Fruit fly (Drosophila melanogaster) whole organism, pupa: ENCODE results near the gene EMC5.

Experiments
- CG10348 ChIP-seq: fragments of 200-800 bp; sonication (Bioruptor generic); IDR thresholded peaks from 2 replicates; pipeline ENCODE4 v1.3.6; 2022; ENCODE audit warnings: missing biosample characterization, missing genetic modification characterization
- CG12605 ChIP-seq: fragments of 200-800 bp; sonication (Bioruptor generic); IDR thresholded peaks from 2 replicates; pipeline ENCODE4 v1.3.6; 2022; ENCODE audit warnings: missing biosample characterization, missing genetic modification characterization
- CG13204 ChIP-seq: fragments of 200-800 bp; sonication (Bioruptor generic); optimal IDR thresholded peaks from 2 replicates; lab custom pipeline; 2018; ENCODE audit warnings: missing biosample characterization, mild to moderate bottlenecking, missing genetic modification characterization, moderate library complexity
- CG14655 ChIP-seq: fragments of 200-800 bp; sonication (Bioruptor generic); optimal IDR thresholded peaks from 3 replicates; lab custom pipeline; 2017; ENCODE audit warnings: mild to moderate bottlenecking, missing biosample characterization, missing genetic modification reagents, missing genetic modification characterization
- CG15710 ChIP-seq: fragments of 200-800 bp; sonication (Bioruptor generic); optimal IDR thresholded peaks from 2 replicates; lab custom pipeline; 2018; ENCODE audit warnings: missing biosample characterization, mild to moderate bottlenecking, missing genetic modification characterization, moderate library complexity
- CG17806 ChIP-seq: fragments of 200-800 bp; sonication (Bioruptor generic); optimal IDR thresholded peaks from 2 replicates; lab custom pipeline; 2018; ENCODE audit warnings: missing biosample characterization, mild to moderate bottlenecking, missing genetic modification characterization, moderate library complexity
- CG32121 ChIP-seq: fragments of 200-800 bp; sonication (Bioruptor generic); IDR thresholded peaks from 2 replicates; pipeline ENCODE4 v1.3.6; 2022; ENCODE audit warnings: missing biosample characterization, missing genetic modification characterization
- CG34367 ChIP-seq: fragments of 200-800 bp; sonication (Bioruptor generic); optimal IDR thresholded peaks from 2 replicates; lab custom pipeline; 2018; ENCODE audit warnings: missing biosample characterization, mild to moderate bottlenecking, missing genetic modification characterization
- CG4496 ChIP-seq: fragments of 200-800 bp; sonication (Bioruptor generic); IDR thresholded peaks from 3 replicates; pipeline ENCODE4 v1.3.6; 2022; ENCODE audit warnings: missing biosample characterization, missing genetic modification characterization
- CG8159 ChIP-seq: fragments of 200-800 bp; sonication (Bioruptor generic); optimal IDR thresholded peaks from 3 replicates; lab custom pipeline; 2018; ENCODE audit warnings: missing biosample characterization, mild to moderate bottlenecking, missing genetic modification characterization, moderate library complexity
- CG8301 ChIP-seq: fragments of 200-800 bp; sonication (Bioruptor generic); optimal IDR thresholded peaks from 2 replicates; lab custom pipeline; 2018; ENCODE audit warnings: missing biosample characterization, mild to moderate bottlenecking, missing genetic modification characterization
- CG9948 ChIP-seq: fragments of 200-800 bp; sonication (Bioruptor generic); optimal IDR thresholded peaks from 2 replicates; lab custom pipeline; 2018; ENCODE audit warnings: missing biosample characterization, mild to moderate bottlenecking, missing genetic modification characterization, moderate library complexity
- D1 ChIP-seq: fragments of 200-800 bp; sonication (Bioruptor generic); optimal IDR thresholded peaks from 2 replicates; lab custom pipeline; 2018; ENCODE audit warnings: missing biosample characterization, mild to moderate bottlenecking, missing genetic modification characterization, moderate library complexity
- EcR ChIP-seq: fragments of 200-800 bp; sonication (Bioruptor generic); optimal IDR thresholded peaks from 3 replicates; lab custom pipeline; 2019; ENCODE audit warnings: missing biosample characterization, missing genetic modification characterization, mild to moderate bottlenecking, moderate library complexity, missing genetic modification reagents
- Ets98B ChIP-seq: fragments of 200-800 bp; sonication (Bioruptor generic); IDR thresholded peaks from 2 replicates; pipeline ENCODE4 v1.3.6; 2022; ENCODE audit warnings: missing biosample characterization, missing genetic modification characterization
- Pif1A ChIP-seq: fragments of 200-800 bp; sonication (Bioruptor generic); optimal IDR thresholded peaks from 3 replicates; lab custom pipeline; 2016; ENCODE audit warnings: missing biosample characterization, missing genetic modification characterization
- Pif1B ChIP-seq: fragments of 200-800 bp; sonication (Bioruptor generic); optimal IDR thresholded peaks from 3 replicates; lab custom pipeline; 2016; ENCODE audit warnings: missing biosample characterization, missing genetic modification characterization
- Snoo ChIP-seq: fragments of 200-800 bp; sonication (Bioruptor generic); optimal IDR thresholded peaks from 3 replicates; lab custom pipeline; 2017; ENCODE audit warnings: missing biosample characterization, mild to moderate bottlenecking, missing genetic modification characterization, inconsistent platforms
- fd96Ca ChIP-seq: fragments of 200-800 bp; sonication (Bioruptor generic); IDR thresholded peaks from 3 replicates; pipeline ENCODE4 v1.3.6; 2022; ENCODE audit warnings: missing biosample characterization, missing genetic modification characterization
- gl ChIP-seq: fragments of 200-800 bp; sonication (Bioruptor generic); optimal IDR thresholded peaks from 2 replicates; lab custom pipeline; 2018; ENCODE audit warnings: missing biosample characterization, mild to moderate bottlenecking, missing genetic modification characterization
- rn ChIP-seq: fragments of 200-800 bp; sonication (Bioruptor generic); IDR thresholded peaks from 2 replicates; pipeline ENCODE4 v1.3.6; 2022; ENCODE audit warnings: missing biosample characterization, missing genetic modification characterization

EMC5 gene

DNA sequence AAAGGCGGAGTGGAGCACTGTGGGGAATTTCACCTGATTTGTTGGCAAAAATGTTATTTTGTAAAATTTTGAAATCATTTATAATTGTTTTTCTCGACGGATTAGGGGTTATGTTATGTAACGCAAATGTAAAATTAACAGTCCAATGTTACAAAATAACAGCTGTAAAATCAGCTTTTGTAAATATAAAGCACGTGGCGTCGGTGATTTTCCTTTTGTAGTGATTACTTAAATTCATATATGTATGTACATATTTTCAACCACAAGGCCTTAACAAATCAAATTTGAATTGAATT lies 34.7 kb downstream of the EMC5 start, which contains the start of gene CG15172:
Gene CG15172, plus strand, starts transcription at position 197 of the 296 bp plus-strand sequence.
- no peak for TF ChIP-seq CG12605
- no peak for TF ChIP-seq EcR (GFP tag; lab: Kevin White, UChicago)
- TF ChIP-seq CG9948, result no peak
- no peak for TF ChIP-seq fd96Ca (GFP tag; lab: Robert Waterston, UW)
- TF ChIP-seq CG10348, result no peak

DNA sequence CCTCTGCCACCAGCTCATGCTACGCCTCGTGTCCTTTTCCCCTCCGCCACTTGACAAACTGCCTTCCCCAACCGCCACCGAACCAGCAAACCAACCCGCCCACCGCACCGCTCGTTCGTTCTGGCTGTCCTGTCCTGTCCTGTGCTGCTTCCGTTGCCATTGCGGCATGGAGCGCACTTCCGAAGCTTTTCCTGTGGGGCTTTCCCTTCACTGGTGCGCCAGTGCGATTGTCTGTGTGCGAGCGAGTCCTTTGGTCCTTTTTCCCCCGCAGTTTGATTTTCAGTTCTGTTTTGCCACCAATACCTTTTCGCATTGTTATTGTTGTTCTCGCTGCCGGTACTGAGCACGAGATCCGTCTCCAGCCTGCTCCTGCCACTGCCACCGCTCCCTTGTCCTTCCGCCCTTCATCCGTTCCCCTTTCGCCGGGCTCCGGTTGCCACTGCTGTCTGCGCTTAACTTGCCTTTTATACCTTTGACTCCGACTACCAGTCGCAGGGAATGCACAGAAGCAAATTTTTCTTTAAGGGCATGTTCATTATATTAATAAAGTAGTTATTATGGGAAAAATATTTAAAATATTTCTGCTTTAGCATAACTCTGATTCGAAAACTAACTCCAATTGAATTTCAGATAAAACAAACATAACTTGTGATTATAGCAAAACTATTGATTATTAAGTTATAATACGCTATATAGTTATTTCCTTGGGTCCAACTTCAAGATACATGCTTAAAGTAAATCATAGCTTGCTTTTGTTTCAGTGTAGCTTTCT lies 36.7 kb downstream of the EMC5 start:
- TF ChIP-seq Ets98B (GFP tag; lab: Robert Waterston, UW) (no peak), gl (tag; lab: Kevin White, UChicago) (no peak), CG17806 (tag; lab: Kevin White, UChicago) (peak; percentile 70), D1 (tag; lab: Kevin White, UChicago) (no peak), Pif1B (GFP tag; lab: Kevin White, UChicago) (peak; percentile 21), CG8159 (tag; lab: Kevin White, UChicago) (peak; percentile 86), fd96Ca (GFP tag; lab: Robert Waterston, UW) (no peak), EcR (GFP tag; lab: Kevin White, UChicago) (no peak), CG9948 (peak; percentile 74), CG4496 (GFP tag; lab: Robert Waterston, UW) (no peak), CG8301 (tag; lab: Kevin White, UChicago) (peak; percentile 53), CG32121 (GFP tag; lab: Robert Waterston, UW) (no peak), CG12605 (no peak), CG13204 (GFP tag; lab: Kevin White, UChicago) (peak; percentile 44), Snoo (peak; percentile 56), CG15710 (tag; lab: Kevin White, UChicago) (peak; percentile 84), CG14655 (GFP tag; lab: Kevin White, UChicago) (peak; percentile 72), CG10348 (no peak), CG34367 (peak; percentile 57), rn (GFP tag; lab: Robert Waterston, UW) (no peak), Pif1A (GFP tag; lab: Kevin White, UChicago) (peak; percentile 38)

DNA sequence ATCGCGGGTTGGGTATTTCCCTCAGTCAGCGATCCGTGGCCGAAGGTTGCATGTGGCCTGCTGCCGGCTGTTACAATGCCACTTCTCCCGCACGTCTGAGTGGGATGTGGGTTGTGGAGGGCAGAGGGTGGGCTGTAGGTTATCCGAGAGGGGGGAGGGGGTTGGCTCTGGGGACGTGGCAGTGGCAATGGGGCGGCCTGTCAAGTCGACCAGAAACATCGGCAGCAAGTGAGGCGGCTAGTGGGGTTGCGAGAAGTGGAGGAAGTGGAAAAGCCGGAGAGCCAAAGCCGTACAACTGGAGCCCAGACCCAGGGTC lies 37.2 kb downstream of the EMC5 start:
- TF ChIP-seq Ets98B (GFP tag; lab: Robert Waterston, UW), result no peak
- 0 out of 3 replicates have a peak, but pooled peaks have one; percentile 9 for TF ChIP-seq fd96Ca (GFP tag; lab: Robert Waterston, UW)
- TF ChIP-seq CG13204 (GFP tag; lab: Kevin White, UChicago), result peak; percentile 25

DNA sequence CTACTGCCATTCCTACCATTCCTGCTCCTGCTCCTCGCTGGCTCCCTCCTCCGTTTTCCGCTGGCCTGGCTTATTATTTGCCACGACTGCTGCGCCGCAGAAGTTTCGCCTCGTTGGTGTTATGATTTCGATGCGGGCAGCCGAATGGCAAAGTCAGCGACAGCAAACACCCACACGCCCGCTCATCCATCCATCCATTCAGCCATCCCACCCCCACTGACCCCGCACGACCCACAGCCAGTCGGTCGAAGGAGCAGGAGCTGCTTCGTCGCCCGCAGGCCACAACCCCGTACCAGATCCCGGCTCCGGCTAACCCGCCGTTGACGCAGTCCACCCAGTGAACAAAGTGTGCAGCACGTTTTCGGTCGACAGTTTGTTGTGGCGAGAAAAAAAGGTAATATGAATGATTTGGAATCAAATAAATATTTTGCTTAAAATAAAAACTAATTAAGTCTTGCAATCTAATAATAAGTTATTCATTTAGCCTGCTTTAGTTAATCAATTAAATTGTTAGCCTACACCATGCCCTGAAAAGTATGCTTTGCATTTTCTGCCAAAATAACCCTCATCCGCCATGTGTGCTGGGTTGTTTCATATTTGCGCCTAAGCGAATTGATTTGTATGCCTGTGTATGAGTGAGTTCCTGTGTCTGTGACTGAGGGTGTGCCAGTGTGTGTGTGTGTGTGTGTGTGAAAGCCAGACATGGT lies 39.1 kb downstream of the EMC5 start:
- peak; percentile 59 for TF ChIP-seq CG34367
- peak; percentile 66 for TF ChIP-seq CG17806 (tag; lab: Kevin White, UChicago)
- peak; percentile 55 for TF ChIP-seq CG8301 (tag; lab: Kevin White, UChicago)
- TF ChIP-seq fd96Ca (GFP tag; lab: Robert Waterston, UW), result no peak
- TF ChIP-seq CG15710 (tag; lab: Kevin White, UChicago), result peak; percentile 79
- no peak for TF ChIP-seq CG10348
- peak; percentile 46 for TF ChIP-seq gl (tag; lab: Kevin White, UChicago)
- TF ChIP-seq Pif1A (GFP tag; lab: Kevin White, UChicago), result peak; percentile 52
- no peak for TF ChIP-seq EcR (GFP tag; lab: Kevin White, UChicago)
- TF ChIP-seq CG12605, result no peak
- peak; percentile 65 for TF ChIP-seq CG9948
- no peak for TF ChIP-seq CG32121 (GFP tag; lab: Robert Waterston, UW)
- TF ChIP-seq Ets98B (GFP tag; lab: Robert Waterston, UW), result no peak
- no peak for TF ChIP-seq D1 (tag; lab: Kevin White, UChicago)
- TF ChIP-seq CG14655 (GFP tag; lab: Kevin White, UChicago), result peak; percentile 69
- TF ChIP-seq Snoo, result peak; percentile 56
- TF ChIP-seq CG13204 (GFP tag; lab: Kevin White, UChicago), result peak; percentile 37
- peak; percentile 15 for TF ChIP-seq Pif1B (GFP tag; lab: Kevin White, UChicago)
- TF ChIP-seq rn (GFP tag; lab: Robert Waterston, UW), result no peak
- no peak for TF ChIP-seq CG4496 (GFP tag; lab: Robert Waterston, UW)
- TF ChIP-seq CG8159 (tag; lab: Kevin White, UChicago), result peak; percentile 84

DNA sequence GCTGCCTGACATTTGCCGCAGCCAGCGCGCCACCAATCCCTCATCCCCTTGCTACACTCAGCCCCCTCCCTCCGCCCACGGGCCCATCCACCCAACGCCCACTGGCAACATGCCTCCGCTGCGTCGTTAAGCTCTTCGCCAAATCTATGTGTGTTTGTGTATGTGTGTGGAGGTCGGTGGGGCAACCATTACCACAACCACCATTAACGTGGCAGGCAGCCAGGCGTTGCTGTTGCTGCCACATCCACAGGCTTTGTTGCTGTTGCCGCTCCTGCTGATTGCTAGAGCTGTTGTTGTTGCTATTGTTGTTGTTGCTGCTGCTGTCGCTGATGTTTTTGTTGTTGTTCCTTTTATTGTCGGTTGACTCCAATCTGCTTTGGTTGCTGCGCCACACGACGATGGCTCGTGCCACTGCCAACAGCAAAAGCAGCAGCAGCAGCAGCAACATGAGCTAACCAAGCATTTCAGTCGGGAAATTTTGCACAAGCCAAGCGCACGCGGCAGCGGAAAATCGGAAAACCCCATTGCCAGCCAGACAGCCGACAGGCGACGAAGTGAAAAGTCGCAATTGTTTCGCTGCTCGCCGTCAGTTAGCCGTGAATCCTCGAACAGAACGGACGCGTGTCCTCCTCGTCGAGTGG lies 39.9 kb downstream of the EMC5 start, which contains the start of gene Sidpn:
Gene Sidpn, plus strand, starts transcription at position 465 of the 641 bp plus-strand sequence.
- TF ChIP-seq D1 (tag; lab: Kevin White, UChicago), result no peak
- no peak for TF ChIP-seq CG8301 (tag; lab: Kevin White, UChicago)
- peak; percentile 78 for TF ChIP-seq CG13204 (GFP tag; lab: Kevin White, UChicago)
- TF ChIP-seq rn (GFP tag; lab: Robert Waterston, UW), result no peak

DNA sequence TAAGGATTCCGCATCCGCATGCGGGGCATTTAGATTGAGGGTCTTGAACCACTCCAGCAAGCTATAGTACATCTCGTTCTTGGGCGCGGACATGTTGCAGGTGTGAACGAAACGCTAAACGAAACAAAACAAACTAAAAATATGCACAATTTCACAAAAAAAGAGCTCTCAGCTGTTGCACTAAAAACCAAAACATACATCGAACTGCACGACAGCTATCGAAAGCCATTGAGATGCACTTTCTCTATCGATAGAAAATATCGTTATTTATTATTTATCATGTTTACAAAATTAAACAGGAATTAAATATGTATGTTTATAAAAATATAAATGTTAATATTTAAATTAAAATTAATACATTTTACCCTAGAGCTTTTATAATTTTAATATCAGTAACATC lies 45.8 kb downstream of the EMC5 start, which contains the start of gene hook:
Gene hook, minus strand, starts transcription at position 211 of the 400 bp plus-strand sequence.
- TF ChIP-seq D1 (tag; lab: Kevin White, UChicago), result no peak
- no peak for TF ChIP-seq Pif1A (GFP tag; lab: Kevin White, UChicago)
- no peak for TF ChIP-seq CG8301 (tag; lab: Kevin White, UChicago)
- no peak for TF ChIP-seq rn (GFP tag; lab: Robert Waterston, UW)
- TF ChIP-seq Snoo, result no peak
- TF ChIP-seq CG34367, result no peak
- TF ChIP-seq CG4496 (GFP tag; lab: Robert Waterston, UW), result no peak
- no peak for TF ChIP-seq Pif1B (GFP tag; lab: Kevin White, UChicago)
